Fruit fly (Drosophila melanogaster): Measurements from ENCODE around the gene CG15465.

The CG15465 gene

DNA sequence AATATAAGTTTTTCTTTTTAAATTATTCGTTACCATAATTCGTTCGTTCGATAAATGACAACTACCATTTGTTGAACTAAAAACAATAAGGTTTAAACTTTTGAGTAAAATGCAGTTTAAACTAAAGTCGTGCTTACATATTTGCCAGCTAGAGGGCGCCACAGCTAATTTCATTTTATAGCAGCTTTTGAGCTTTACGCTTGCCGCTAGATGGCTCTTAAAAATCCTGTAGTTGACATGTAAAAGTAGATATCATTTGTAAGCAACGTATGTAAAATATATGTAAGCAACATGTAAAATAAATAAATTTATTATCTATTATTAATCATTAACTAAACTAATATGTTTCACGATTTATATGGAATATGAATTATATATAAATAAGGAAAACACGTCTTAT lies 204.1 kb downstream of the CG15465 start (continued):
- TF ChIP-seq bigmax (GFP tag; optimal IDR thresholded peaks at IDR 0.05) (no peak), Lpt (GFP tag; optimal IDR thresholded peaks at IDR 0.05) (no peak), Aef1 (GFP tag; IDR thresholded peaks at IDR 0.05) (no peak), CG6791 (GFP tag; IDR thresholded peaks at IDR 0.05; ENCODE audit: partially characterized antibody) (peak; percentile 14; the same call in 1 of the 3 replicates), dimm (GFP tag; IDR thresholded peaks at IDR 0.05) (no peak), CG1603 (tag; optimal IDR thresholded peaks at IDR 0.05) (peak; percentile 17), Dip2 (GFP tag; IDR thresholded peaks at IDR 0.05) (no peak), ewg (GFP tag; optimal IDR thresholded peaks at IDR 0.05) (no peak), CG6254 (GFP tag; optimal IDR thresholded peaks at IDR 0.05) (no peak), CG11695 (GFP tag; IDR thresholded peaks at IDR 0.05) (no peak), odd (GFP tag; optimal IDR thresholded peaks at IDR 0.05) (no peak), so (GFP tag; IDR thresholded peaks at IDR 0.05) (no peak), CG17385 (GFP tag; optimal IDR thresholded peaks at IDR 0.05) (no peak), CHES-1-like (GFP tag; optimal IDR thresholded peaks at IDR 0.05) (no peak), Bteb2 (GFP tag; optimal IDR thresholded peaks at IDR 0.05) (no peak), klu (GFP tag; IDR thresholded peaks at IDR 0.05) (no peak), CG4617 (GFP tag; optimal IDR thresholded peaks at IDR 0.05; ENCODE audit: borderline replicate concordance) (no peak), CG12071 (GFP tag; optimal IDR thresholded peaks at IDR 0.05) (no peak), Atf6 (GFP tag; IDR thresholded peaks at IDR 0.05) (no peak), CG11560 (tag; IDR thresholded peaks at IDR 0.05) (no peak), CG8944 (GFP tag; optimal IDR thresholded peaks at IDR 0.05) (no peak), CG10267 (tag; optimal IDR thresholded peaks at IDR 0.05) (no peak), ranshi (GFP tag; IDR thresholded peaks at IDR 0.05) (no peak), Vsx1 (GFP tag; optimal IDR thresholded peaks at IDR 0.05) (peak; percentile 55), CG4707 (GFP tag; optimal IDR thresholded peaks at IDR 0.05) (no peak), CG1024 (GFP tag; IDR thresholded peaks at IDR 0.05) (no peak; the same call in 1 of the 2 replicates), CG17361 (GFP tag; IDR thresholded peaks at IDR 0.05) (0 out of 3 replicates have a peak, but pooled peaks have one; percentile 8), sug (tag; optimal IDR thresholded peaks at IDR 0.05) (peak; percentile 5), CG4424 (GFP tag; optimal IDR thresholded peaks at IDR 0.05) (peak; percentile 9), Sry-δ (GFP tag; optimal IDR thresholded peaks at IDR 0.05) (no peak), Drgx (GFP tag; IDR thresholded peaks at IDR 0.05) (no peak), pho (GFP tag; optimal IDR thresholded peaks at IDR 0.05) (no peak), CG5245 (GFP tag; optimal IDR thresholded peaks at IDR 0.05) (peak; percentile 2), corto (GFP tag; optimal IDR thresholded peaks at IDR 0.05) (no peak), CG12942 (GFP tag; optimal IDR thresholded peaks at IDR 0.05) (no peak), ham (GFP tag; IDR thresholded peaks at IDR 0.05) (no peak), stwl (tag; optimal IDR thresholded peaks at IDR 0.05) (peak; percentile 37), Sox100B (GFP tag; optimal IDR thresholded peaks at IDR 0.05) (no peak), prd (optimal IDR thresholded peaks at IDR 0.05) (no peak), prd (GFP tag; IDR thresholded peaks at IDR 0.05) (no peak), H2.0 (GFP tag; IDR thresholded peaks at IDR 0.05) (0 out of 2 replicates have a peak, but pooled peaks have one; percentile 4), pfk (GFP tag; optimal IDR thresholded peaks at IDR 0.05) (no peak), CG17568 (GFP tag; optimal IDR thresholded peaks at IDR 0.05) (no peak), CoRest (tag; optimal IDR thresholded peaks at IDR 0.05) (peak; percentile 4)
